Worm (Caenorhabditis elegans) whole organism, young adult: ENCODE results near the gene B0457.6.

Experiments used
- B0336.3 ChIP-seq: fragments of 200-800 bp; sonication (Bioruptor generic); IDR thresholded peaks from 2 replicates; pipeline ENCODE4 v1.3.6; 2022; ENCODE audit warnings: missing genetic modification characterization, missing compliant biosample characterization
- F33H1.4 ChIP-seq: fragments of 200-800 bp; sonication (Bioruptor generic); IDR thresholded peaks from 2 replicates; pipeline ENCODE4 v1.3.6; 2022; ENCODE audit warnings: missing genetic modification reagents, missing genetic modification characterization, missing compliant biosample characterization
- F49E8.2 ChIP-seq: sonication (generic microtip); optimal IDR thresholded peaks from 3 replicates; lab custom pipeline; 2017; ENCODE audit warnings: missing genetic modification characterization, mild to moderate bottlenecking, missing compliant biosample characterization, antibody characterized with exemption, moderate library complexity; ENCODE audit not compliant: insufficient read depth
- F55B11.4 ChIP-seq: sonication (generic microtip); optimal IDR thresholded peaks from 2 replicates; lab custom pipeline; 2016; ENCODE audit warnings: missing compliant biosample characterization, missing genetic modification characterization, borderline replicate concordance; ENCODE audit not compliant: insufficient read depth
- K11D2.4 ChIP-seq: fragments of 200-800 bp; sonication (Bioruptor generic); IDR thresholded peaks from 2 replicates; pipeline ENCODE4 v1.3.6; 2022; ENCODE audit warnings: missing genetic modification reagents, missing genetic modification characterization, missing compliant biosample characterization
- K12H6.12 ChIP-seq: fragments of 200-800 bp; sonication (Bioruptor generic); optimal IDR thresholded peaks from 2 replicates; lab custom pipeline; 2018; ENCODE audit warnings: mild to moderate bottlenecking, missing genetic modification characterization, missing compliant biosample characterization
- Y95B8A.8 ChIP-seq: fragments of 200-800 bp; sonication (Bioruptor generic); IDR thresholded peaks from 2 replicates; pipeline ENCODE4 v1.3.6; 2022; ENCODE audit warnings: missing genetic modification reagents, missing genetic modification characterization, missing compliant biosample characterization
- ama-1 ChIP-seq, 3 experiments: fragments of 150-350 bp in 1 of 3; sonication (generic microtip) in 2 of 3; optimal IDR thresholded peaks; 2 replicates each; lab custom pipeline; 2014 to 2018; ENCODE audit warnings: missing biosample characterization in 2 of 3, missing genetic modification characterization in 2 of 3, missing genetic modification reagents in 2 of 3
- aptf-2 ChIP-seq: fragments of 200-800 bp; sonication (Bioruptor generic); conservative IDR thresholded peaks from 2 replicates; pipeline ENCODE4 v1.3.6; 2022; ENCODE audit warnings: missing genetic modification reagents, missing genetic modification characterization, missing compliant biosample characterization
- atf-7 ChIP-seq: sonication (generic microtip); optimal IDR thresholded peaks from 2 replicates; lab custom pipeline; 2017; ENCODE audit warnings: mild to moderate bottlenecking, missing genetic modification characterization, missing compliant biosample characterization
- cebp-1 ChIP-seq, 2 experiments: fragments of 200-800 bp in 1 of 2; sonication (Bioruptor generic) in 1 of 2; sonication (generic microtip) in 1 of 2; IDR thresholded peaks in 1 of 2; optimal IDR thresholded peaks in 1 of 2; 2 replicates each; pipeline versions ENCODE4 v1.3.6 to Lab custom; 2017 to 2022; ENCODE audit warnings: missing compliant biosample characterization in 2 of 2, missing genetic modification characterization in 2 of 2, mild to moderate bottlenecking in 1 of 2, missing genetic modification reagents in 1 of 2, moderate library complexity in 1 of 2
- ceh-27 ChIP-seq: fragments of 200-800 bp; sonication (Bioruptor generic); optimal IDR thresholded peaks from 2 replicates; lab custom pipeline; 2018; ENCODE audit warnings: mild to moderate bottlenecking, missing genetic modification characterization, moderate library complexity, missing compliant biosample characterization
- ceh-58 ChIP-seq: fragments of 200-800 bp; sonication (Bioruptor generic); IDR thresholded peaks from 2 replicates; pipeline ENCODE4 v1.3.6; 2022; ENCODE audit warnings: missing genetic modification characterization, missing compliant biosample characterization
- ceh-79 ChIP-seq: sonication (generic microtip); optimal IDR thresholded peaks from 2 replicates; lab custom pipeline; 2017; ENCODE audit warnings: mild to moderate bottlenecking, missing genetic modification characterization, missing compliant biosample characterization
- ceh-91 ChIP-seq: fragments of 200-800 bp; sonication (Bioruptor generic); IDR thresholded peaks from 2 replicates; pipeline ENCODE4 v1.3.6; 2022; ENCODE audit warnings: missing genetic modification reagents, missing genetic modification characterization, missing compliant biosample characterization
- dpff-1 ChIP-seq: sonication (generic microtip); optimal IDR thresholded peaks from 2 replicates; lab custom pipeline; 2017; ENCODE audit warnings: mild to moderate bottlenecking, missing genetic modification characterization, missing compliant biosample characterization
- gei-17 ChIP-seq: fragments of 200-800 bp; sonication (Bioruptor generic); optimal IDR thresholded peaks from 2 replicates; lab custom pipeline; 2018; ENCODE audit warnings: mild to moderate bottlenecking, missing genetic modification characterization, missing compliant biosample characterization
- him-1 ChIP-seq: sonication (generic microtip); optimal IDR thresholded peaks from 2 replicates; lab custom pipeline; 2016; ENCODE audit warnings: missing genotype, missing genetic modification reagents, missing genetic modification characterization, missing compliant biosample characterization
- hlh-12 ChIP-seq: sonication (generic microtip); optimal IDR thresholded peaks from 2 replicates; lab custom pipeline; 2016; ENCODE audit warnings: missing genetic modification characterization, missing compliant biosample characterization
- hlh-26 ChIP-seq: fragments of 200-800 bp; sonication (Bioruptor generic); conservative IDR thresholded peaks from 2 replicates; pipeline ENCODE4 v1.3.6; 2022; ENCODE audit warnings: missing genetic modification reagents, missing genetic modification characterization, missing compliant biosample characterization
- hsf-1 ChIP-seq: fragments of 200-800 bp; sonication (Bioruptor generic); IDR thresholded peaks from 2 replicates; pipeline ENCODE4 v1.3.6; 2022; ENCODE audit warnings: missing genetic modification reagents, missing genetic modification characterization, missing compliant biosample characterization
- let-607 ChIP-seq, 2 experiments: fragments of 200-800 bp in 1 of 2; sonication (Bioruptor generic) in 1 of 2; sonication (generic microtip) in 1 of 2; optimal IDR thresholded peaks; 2 replicates each; lab custom pipeline; 2016 to 2018; ENCODE audit warnings: mild to moderate bottlenecking in 2 of 2, missing compliant biosample characterization in 2 of 2, missing genetic modification characterization in 2 of 2, moderate library complexity in 2 of 2, missing genotype in 1 of 2
- lin-54 ChIP-seq: fragments of 200-800 bp; sonication (Bioruptor generic); optimal IDR thresholded peaks from 2 replicates; lab custom pipeline; 2018; ENCODE audit warnings: mild to moderate bottlenecking, missing genetic modification characterization, missing compliant biosample characterization
- lir-1 ChIP-seq: fragments of 200-800 bp; sonication (Bioruptor generic); conservative IDR thresholded peaks from 2 replicates; pipeline ENCODE4 v1.3.6; 2022; ENCODE audit warnings: missing genetic modification reagents, missing genetic modification characterization, missing compliant biosample characterization
- madf-6 ChIP-seq: fragments of 200-800 bp; sonication (Bioruptor generic); IDR thresholded peaks from 2 replicates; pipeline ENCODE4 v1.3.6; 2022; ENCODE audit warnings: missing genetic modification reagents, missing genetic modification characterization, missing compliant biosample characterization
- madf-8 ChIP-seq: fragments of 200-800 bp; sonication (Bioruptor generic); conservative IDR thresholded peaks from 2 replicates; pipeline ENCODE4 v1.3.6; 2022; ENCODE audit warnings: missing genetic modification reagents, missing genetic modification characterization, missing compliant biosample characterization
- mcd-1 ChIP-seq: fragments of 200-800 bp; sonication (Bioruptor generic); IDR thresholded peaks from 2 replicates; pipeline ENCODE4 v1.3.6; 2022; ENCODE audit warnings: missing genetic modification reagents, missing genetic modification characterization, missing compliant biosample characterization
- mel-28 ChIP-seq: sonication (generic microtip); optimal IDR thresholded peaks from 2 replicates; lab custom pipeline; 2016; ENCODE audit warnings: borderline replicate concordance, mild to moderate bottlenecking, missing genetic modification characterization, missing compliant biosample characterization
- nfyb-1 ChIP-seq: fragments of 200-800 bp; sonication (Bioruptor generic); IDR thresholded peaks from 2 replicates; pipeline ENCODE4 v1.3.6; 2022; ENCODE audit warnings: missing genetic modification reagents, missing genetic modification characterization, missing compliant biosample characterization
- nhr-179 ChIP-seq: sonication (generic microtip); optimal IDR thresholded peaks from 2 replicates; lab custom pipeline; 2016; ENCODE audit warnings: mild to moderate bottlenecking, missing genetic modification characterization, missing compliant biosample characterization
- nhr-27 ChIP-seq: fragments of 200-800 bp; sonication (Bioruptor generic); optimal IDR thresholded peaks from 2 replicates; lab custom pipeline; 2018; ENCODE audit warnings: mild to moderate bottlenecking, missing genetic modification characterization, moderate library complexity, missing compliant biosample characterization
- nhr-80 ChIP-seq: sonication (generic microtip); optimal IDR thresholded peaks from 2 replicates; lab custom pipeline; 2016; ENCODE audit warnings: missing genetic modification characterization, missing compliant biosample characterization
- nhr-90 ChIP-seq: sonication (generic microtip); optimal IDR thresholded peaks from 2 replicates; lab custom pipeline; 2016; ENCODE audit warnings: missing genotype, mild to moderate bottlenecking, missing genetic modification characterization, missing compliant biosample characterization
- pbrm-1 ChIP-seq: fragments of 200-800 bp; sonication (Bioruptor generic); IDR thresholded peaks from 2 replicates; pipeline ENCODE4 v1.3.6; 2022; ENCODE audit warnings: missing genetic modification reagents, missing genetic modification characterization, missing compliant biosample characterization
- rcor-1 ChIP-seq: fragments of 200-800 bp; sonication (Bioruptor generic); IDR thresholded peaks from 2 replicates; pipeline ENCODE4 v1.3.6; 2022; ENCODE audit warnings: missing genetic modification reagents, missing genetic modification characterization, missing compliant biosample characterization
- repo-1 ChIP-seq: sonication (generic microtip); optimal IDR thresholded peaks from 2 replicates; lab custom pipeline; 2017; ENCODE audit warnings: mild to moderate bottlenecking, missing genetic modification characterization, missing compliant biosample characterization
- snpc-1.1 ChIP-seq: sonication (generic microtip); optimal IDR thresholded peaks from 2 replicates; lab custom pipeline; 2017; ENCODE audit warnings: missing genetic modification characterization, mild to moderate bottlenecking, missing compliant biosample characterization, antibody characterized with exemption, moderate library complexity, missing genotype, missing genetic modification reagents; ENCODE audit not compliant: insufficient read depth
- snpc-1.3 ChIP-seq: sonication (generic microtip); optimal IDR thresholded peaks from 2 replicates; lab custom pipeline; 2017; ENCODE audit warnings: missing genetic modification characterization, mild to moderate bottlenecking, missing compliant biosample characterization, antibody characterized with exemption, moderate library complexity, missing genotype, missing genetic modification reagents; ENCODE audit not compliant: insufficient read depth
- snpc-3.4 ChIP-seq: sonication (generic microtip); optimal IDR thresholded peaks from 2 replicates; lab custom pipeline; 2017; ENCODE audit warnings: missing genetic modification characterization, mild to moderate bottlenecking, missing compliant biosample characterization, antibody characterized with exemption, moderate library complexity, missing genotype, missing genetic modification reagents
- snpc-4 ChIP-seq, 5 experiments: fragments of 150-350 bp in 1 of 5; sonication (generic microtip) in 4 of 5; optimal IDR thresholded peaks; 2 replicates each; lab custom pipeline; 2014 to 2018; ENCODE audit warnings: missing genetic modification characterization in 5 of 5, missing biosample characterization in 3 of 5, antibody characterized with exemption in 2 of 5, mild to moderate bottlenecking in 2 of 5, missing compliant biosample characterization in 2 of 5, missing genotype in 2 of 5, moderate library complexity in 2 of 5, missing genetic modification reagents in 1 of 5
- xnd-1 ChIP-seq: sonication (generic microtip); optimal IDR thresholded peaks from 2 replicates; lab custom pipeline; 2016; ENCODE audit warnings: missing genotype, missing genetic modification reagents, missing genetic modification characterization, missing compliant biosample characterization
- zim-3 ChIP-seq: sonication (generic microtip); optimal IDR thresholded peaks from 2 replicates; lab custom pipeline; 2017; ENCODE audit warnings: mild to moderate bottlenecking, missing genetic modification characterization, moderate library complexity, missing compliant biosample characterization
- ztf-18 ChIP-seq: sonication (generic microtip); optimal IDR thresholded peaks from 2 replicates; lab custom pipeline; 2016; ENCODE audit warnings: missing genotype, mild to moderate bottlenecking, missing genetic modification characterization, missing compliant biosample characterization
- ztf-22 ChIP-seq: fragments of 200-800 bp; sonication (Bioruptor generic); optimal IDR thresholded peaks from 2 replicates; lab custom pipeline; 2018; ENCODE audit warnings: mild to moderate bottlenecking, missing genetic modification characterization, moderate library complexity, missing compliant biosample characterization

The B0457.6 gene

ce11 chrII:8933693-8934432, 11.6 kb downstream of the B0457.6 start, which contains the start of gene T21B10.3:
T21B10.3 (plus strand) TSS chrII:8934382.
- TF ChIP-seq lir-1 (GFP tag; lab: Robert Waterston, UW) (peak; percentile 81), ceh-91 (peak; percentile 97), xnd-1 (tag; lab: Kevin White, UChicago) (peak; percentile 98), nhr-90 (tag; lab: Kevin White, UChicago) (no peak), hsf-1 (GFP tag; lab: Robert Waterston, UW) (peak; percentile 91), mel-28 (tag; lab: Kevin White, UChicago) (no peak), dpff-1 (tag; lab: Kevin White, UChicago) (peak; percentile 54), madf-8 (GFP tag; lab: Robert Waterston, UW) (peak; percentile 98), mcd-1 (GFP tag; lab: Robert Waterston, UW) (peak; percentile 79), aptf-2 (GFP tag; lab: Robert Waterston, UW) (peak; percentile 45; the same call in 1 of the 2 replicates), him-1 (peak; percentile 72), gei-17 (peak; percentile 31), nhr-27 (tag; lab: Kevin White, UChicago) (peak; percentile 28), ceh-58 (0 out of 2 replicates have a peak, but pooled peaks have one; percentile 35), snpc-4 (GFP tag; optimal IDR thresholded peaks at IDR 0.05; lab: Kevin White, UChicago) (peak; percentile 72), snpc-4 (tag; optimal IDR thresholded peaks at IDR 0.05; lab: Kevin White, UChicago) (peak; percentile 7 to 72 (median 65)), snpc-1.3 (tag; lab: Kevin White, UChicago) (peak; percentile 90), pbrm-1 (GFP tag; lab: Robert Waterston, UW) (peak; percentile 89), nhr-179 (no peak), ceh-27 (GFP tag; lab: Kevin White, UChicago) (no peak), ama-1 (optimal IDR thresholded peaks at IDR 0.05; lab: Kevin White, UChicago) (peak; percentile 84), ama-1 (GFP tag; optimal IDR thresholded peaks at IDR 0.05; lab: Kevin White, UChicago) (peak; percentile 55 to 83), zim-3 (tag; lab: Kevin White, UChicago) (peak; percentile 61), madf-6 (GFP tag; lab: Robert Waterston, UW) (peak; percentile 99), F55B11.4 (tag; lab: Kevin White, UChicago) (no peak), cebp-1 (GFP tag; IDR thresholded peaks at IDR 0.05; lab: Robert Waterston, UW) (peak; percentile 30; the same call in 1 of the 2 replicates), cebp-1 (tag; optimal IDR thresholded peaks at IDR 0.05; lab: Kevin White, UChicago) (peak; percentile 68), atf-7 (tag; lab: Kevin White, UChicago) (peak; percentile 42), nhr-80 (tag; lab: Kevin White, UChicago) (peak; percentile 14), repo-1 (tag; lab: Kevin White, UChicago) (peak; percentile 86), ztf-18 (tag; lab: Kevin White, UChicago) (peak; percentile 49), K12H6.12 (tag; lab: Kevin White, UChicago) (no peak), lin-54 (GFP tag; lab: Kevin White, UChicago) (peak; percentile 90), F49E8.2 (peak; percentile 94), snpc-1.1 (tag; lab: Kevin White, UChicago) (peak; percentile 61), let-607 (tag; optimal IDR thresholded peaks at IDR 0.05; lab: Kevin White, UChicago) (peak; percentile 25 to 35), hlh-26 (GFP tag; lab: Robert Waterston, UW) (no peak), hlh-12 (tag; lab: Kevin White, UChicago) (no peak), Y95B8A.8 (GFP tag; lab: Robert Waterston, UW) (peak; percentile 96), nfyb-1 (GFP tag; lab: Robert Waterston, UW) (peak; percentile 73; the same call in 1 of the 2 replicates), rcor-1 (GFP tag; lab: Robert Waterston, UW) (peak; percentile 94), K11D2.4 (GFP tag; lab: Robert Waterston, UW) (peak; percentile 53; the same call in 1 of the 2 replicates), F33H1.4 (GFP tag; lab: Robert Waterston, UW) (peak; percentile 99), snpc-3.4 (tag; lab: Kevin White, UChicago) (peak; percentile 93), ceh-79 (tag; lab: Kevin White, UChicago) (no peak), ztf-22 (GFP tag; lab: Kevin White, UChicago) (no peak), B0336.3 (GFP tag; lab: Robert Waterston, UW) (peak; percentile 93)
